Worm (Caenorhabditis elegans) whole organism, early embryonic: Measurements from ENCODE around the gene grl-29.

ENCODE experiments used
- ama-1 ChIP-seq: fragments of 150-350 bp; optimal IDR thresholded peaks from 2 replicates; lab custom pipeline; 2014
- ceh-13 ChIP-seq: fragments of 200-800 bp; sonication (Bioruptor generic); optimal IDR thresholded peaks from 2 replicates; lab custom pipeline; 2018; ENCODE audit warnings: mild to moderate bottlenecking, missing genetic modification characterization, missing compliant biosample characterization
- ets-7 ChIP-seq: sonication (generic microtip); optimal IDR thresholded peaks from 2 replicates; lab custom pipeline; 2016; ENCODE audit warnings: missing genotype, missing genetic modification characterization, missing compliant biosample characterization
- flt-1 ChIP-seq: fragments of 200-800 bp; sonication (Bioruptor generic); IDR thresholded peaks from 2 replicates; pipeline ENCODE4 v1.3.6; 2022; ENCODE audit warnings: missing genetic modification characterization, missing compliant biosample characterization
- hmbx-1 ChIP-seq: sonication (generic microtip); optimal IDR thresholded peaks from 2 replicates; lab custom pipeline; 2016; ENCODE audit warnings: mild to moderate bottlenecking, missing genetic modification characterization, missing compliant biosample characterization
- hmg-4 ChIP-seq: fragments of 200-800 bp; sonication (Bioruptor generic); optimal IDR thresholded peaks from 2 replicates; lab custom pipeline; 2018; ENCODE audit warnings: mild to moderate bottlenecking, missing genetic modification characterization, missing compliant biosample characterization
- hnd-1 ChIP-seq: sonication (generic microtip); optimal IDR thresholded peaks from 2 replicates; lab custom pipeline; 2016; ENCODE audit warnings: missing genetic modification characterization, missing compliant biosample characterization
- scrt-1 ChIP-seq: fragments of 200-800 bp; sonication (Bioruptor generic); IDR thresholded peaks from 2 replicates; pipeline ENCODE4 v1.3.6; 2022; ENCODE audit warnings: missing genetic modification characterization, missing compliant biosample characterization
- tbx-11 ChIP-seq: fragments of 200-800 bp; sonication (Bioruptor generic); IDR thresholded peaks from 2 replicates; pipeline ENCODE4 v1.3.6; 2022; ENCODE audit warnings: missing genetic modification characterization, missing compliant biosample characterization
- tbx-37 ChIP-seq: fragments of 200-800 bp; sonication (Bioruptor generic); conservative IDR thresholded peaks from 2 replicates; pipeline ENCODE4 v1.3.6; 2022; ENCODE audit warnings: missing genetic modification reagents, missing genetic modification characterization, missing compliant biosample characterization

ce11 chrV:3526882-3527281 lies 28.2 kb downstream of the grl-29 start, which contains the start of gene str-260:
- TF ChIP-seq ama-1 (lab: Kevin White, UChicago) (no peak), hmbx-1 (tag; lab: Kevin White, UChicago) (no peak), ets-7 (tag; lab: Kevin White, UChicago) (no peak), ceh-13 (GFP tag; lab: Kevin White, UChicago) (no peak), hmg-4 (GFP tag; lab: Kevin White, UChicago) (no peak), tbx-37 (GFP tag; lab: Robert Waterston, UW) (no peak), tbx-11 (GFP tag; lab: Robert Waterston, UW) (no peak), scrt-1 (GFP tag; lab: Robert Waterston, UW) (no peak), flt-1 (GFP tag; lab: Robert Waterston, UW) (no peak), hnd-1 (no peak)
